Worm (Caenorhabditis elegans) whole organism, L2 larva: ENCODE measurements around the gene cthd-1.

Source experiments
- F13H6.1 ChIP-seq: sonication (generic microtip); optimal IDR thresholded peaks from 2 replicates; lab custom pipeline; 2016; ENCODE audit warnings: missing genetic modification characterization, missing compliant biosample characterization
- R02D3.7 ChIP-seq: fragments of 150-350 bp; optimal IDR thresholded peaks from 2 replicates; lab custom pipeline; 2014; ENCODE audit warnings: missing biosample characterization, missing genetic modification characterization
- ama-1 ChIP-seq: fragments of 150-350 bp; optimal IDR thresholded peaks from 2 replicates; lab custom pipeline; 2018; ENCODE audit warnings: inconsistent platforms
- lin-13 ChIP-seq: fragments of 150-350 bp; optimal IDR thresholded peaks from 2 replicates; lab custom pipeline; 2014; ENCODE audit warnings: missing biosample characterization, missing genetic modification reagents, missing genetic modification characterization
- nhr-77 ChIP-seq: fragments of 150-350 bp; optimal IDR thresholded peaks from 2 replicates; lab custom pipeline; 2014; ENCODE audit warnings: missing biosample characterization, missing genetic modification characterization
- snpc-4 ChIP-seq: fragments of 150-350 bp; optimal IDR thresholded peaks from 2 replicates; lab custom pipeline; 2014; ENCODE audit warnings: missing biosample characterization, missing genetic modification characterization

ce11 chrV:9692649-9693112, 14.6 kb downstream of the cthd-1 start, which contains the start of gene ZK287.7:
- TF ChIP-seq F13H6.1 (no peak), ama-1 (no peak), nhr-77 (no peak), lin-13 (no peak), snpc-4 (tag; lab: Kevin White, UChicago) (no peak), R02D3.7 (no peak)
